Fruit fly (Drosophila melanogaster): ENCODE results near the gene CG9040.

CG9040 gene

DNA sequence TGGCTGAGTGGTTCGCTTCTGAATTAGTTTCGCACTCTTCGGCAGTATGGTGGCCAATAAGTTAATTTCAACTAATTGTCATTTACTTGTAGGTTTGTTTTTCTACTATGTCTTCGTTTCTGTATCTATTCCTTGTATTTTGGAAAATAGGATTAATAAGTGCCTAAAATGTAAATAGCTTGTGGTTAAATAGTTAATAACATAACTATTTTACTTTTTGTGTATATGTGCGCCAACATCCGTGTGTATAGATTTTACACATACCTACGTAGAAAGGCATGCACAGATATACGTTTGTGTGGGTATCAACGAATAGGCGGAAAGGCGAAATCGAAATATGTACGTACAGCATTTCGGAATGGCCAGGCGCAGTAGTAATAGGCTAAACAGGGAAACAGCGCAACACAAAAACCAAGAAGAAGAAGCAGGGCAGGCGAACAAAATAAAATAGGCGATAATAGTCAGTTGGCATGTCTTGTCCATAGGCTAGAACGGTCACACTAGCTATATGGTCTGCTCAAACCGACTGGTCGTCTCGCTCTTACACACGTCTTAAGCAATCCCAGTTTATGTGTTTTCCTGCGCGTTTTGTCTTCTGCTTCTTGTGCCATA, 15.0 kb downstream of the CG9040 start (continued):
- TF ChIP-seq Drgx (GFP tag; IDR thresholded peaks at IDR 0.05) (0 out of 2 replicates have a peak, but pooled peaks have one; percentile 6), CG6683 (GFP tag; optimal IDR thresholded peaks at IDR 0.05) (no peak), Dip2 (GFP tag; IDR thresholded peaks at IDR 0.05) (no peak), CG3065 (GFP tag; optimal IDR thresholded peaks at IDR 0.05) (no peak), Camta (GFP tag; optimal IDR thresholded peaks at IDR 0.05) (no peak), CG7357 (GFP tag; IDR thresholded peaks at IDR 0.05) (no peak), CG9215 (GFP tag; IDR thresholded peaks at IDR 0.05) (no peak), CG11723 (GFP tag; optimal IDR thresholded peaks at IDR 0.05) (no peak), CG4617 (GFP tag; optimal IDR thresholded peaks at IDR 0.05; ENCODE audit: borderline replicate concordance) (peak; percentile 12), sens-2 (GFP tag; IDR thresholded peaks at IDR 0.05) (no peak), pzg (GFP tag; optimal IDR thresholded peaks at IDR 0.05) (peak; percentile 81), sug (tag; optimal IDR thresholded peaks at IDR 0.05) (peak; percentile 19), org-1 (GFP tag; optimal IDR thresholded peaks at IDR 0.05) (no peak), Doc3 (GFP tag; IDR thresholded peaks at IDR 0.05; ENCODE audit: partially characterized antibody) (no peak), lola (GFP tag; optimal IDR thresholded peaks at IDR 0.05) (no peak), unpg (GFP tag; optimal IDR thresholded peaks at IDR 0.05) (no peak), CG9437 (GFP tag; optimal IDR thresholded peaks at IDR 0.05) (peak; percentile 24), oc (tag; optimal IDR thresholded peaks at IDR 0.05) (peak; percentile 72), CG6791 (GFP tag; IDR thresholded peaks at IDR 0.05; ENCODE audit: partially characterized antibody) (no peak), Elba2 (GFP tag; optimal IDR thresholded peaks at IDR 0.05) (no peak), HLHmδ (GFP tag; optimal IDR thresholded peaks at IDR 0.05) (no peak), CG30020 (tag; optimal IDR thresholded peaks at IDR 0.05) (no peak), hb (GFP tag; IDR thresholded peaks at IDR 0.05; ENCODE audit: partially characterized antibody) (no peak), CG9876 (GFP tag; optimal IDR thresholded peaks at IDR 0.05) (no peak), gro (GFP tag; optimal IDR thresholded peaks at IDR 0.05) (no peak), chm (GFP tag; IDR thresholded peaks at IDR 0.05) (no peak), sob (GFP tag; IDR thresholded peaks at IDR 0.05) (no peak; the same call in 1 of the 2 replicates), CG15514 (GFP tag; optimal IDR thresholded peaks at IDR 0.05) (peak; percentile 54), exex (tag; optimal IDR thresholded peaks at IDR 0.05) (peak; percentile 50), CG16813 (GFP tag; IDR thresholded peaks at IDR 0.05; ENCODE audit: partially characterized antibody) (no peak), CG8765 (GFP tag; IDR thresholded peaks at IDR 0.05) (no peak), ato (GFP tag; IDR thresholded peaks at IDR 0.05; ENCODE audit: partially characterized antibody) (no peak), Scr (GFP tag; IDR thresholded peaks at IDR 0.05; ENCODE audit: partially characterized antibody) (peak; percentile 19; the same call in 1 of the 2 replicates), gcm (GFP tag; optimal IDR thresholded peaks at IDR 0.05) (no peak), CG6765 (GFP tag; optimal IDR thresholded peaks at IDR 0.05) (peak; percentile 25), fd3F (GFP tag; optimal IDR thresholded peaks at IDR 0.05) (no peak), bbx (GFP tag; IDR thresholded peaks at IDR 0.05; ENCODE audit: partially characterized antibody) (0 out of 2 replicates have a peak, but pooled peaks have one; percentile 26), Bdp1 (GFP tag; optimal IDR thresholded peaks at IDR 0.05) (no peak), HLH54F (GFP tag; optimal IDR thresholded peaks at IDR 0.05) (no peak), CTCF (GFP tag; optimal IDR thresholded peaks at IDR 0.05) (no peak), sc (optimal IDR thresholded peaks at IDR 0.05) (no peak), sc (GFP tag; optimal IDR thresholded peaks at IDR 0.05) (no peak), CG15479 (GFP tag; optimal IDR thresholded peaks at IDR 0.05) (peak; percentile 51), HHEX (GFP tag; optimal IDR thresholded peaks at IDR 0.05) (no peak), Usf (GFP tag; optimal IDR thresholded peaks at IDR 0.05) (no peak), CG17802 (tag; optimal IDR thresholded peaks at IDR 0.05) (no peak), Xbp1 (GFP tag; optimal IDR thresholded peaks at IDR 0.05) (no peak), Fer1 (GFP tag; optimal IDR thresholded peaks at IDR 0.05) (peak; percentile 27), sim (GFP tag; IDR thresholded peaks at IDR 0.05) (no peak)
